Fruit fly (Drosophila melanogaster) whole organism, wandering third instar larva: ENCODE data around the gene CG9338.

Source experiments
- Dif ChIP-seq: fragments of 200-275, 200-300 bp; sonication (Bioruptor generic); optimal IDR thresholded peaks from 2 replicates; lab custom pipeline; 2018; ENCODE audit warnings: missing biosample characterization, missing genetic modification characterization; ENCODE audit not compliant: partially characterized antibody
- sv ChIP-seq: fragments of 200-800 bp; sonication (Bioruptor generic); optimal IDR thresholded peaks from 3 replicates; lab custom pipeline; 2016; ENCODE audit warnings: missing biosample characterization, missing genetic modification characterization

dm6 chr2L:20883097-20883496 lies 18.1 kb downstream of the CG9338 start:
- no peak for TF ChIP-seq sv (GFP tag; lab: Kevin White, UChicago)
- no peak for TF ChIP-seq Dif (GFP tag; lab: Kevin White, UChicago)
